Worm (Caenorhabditis elegans) whole organism, midembryonic: ENCODE data around the gene ran-5.

Experiments
- T22C8.4 ChIP-seq: fragments of 200-800 bp; sonication (Bioruptor generic); IDR thresholded peaks from 2 replicates; pipeline ENCODE4 v1.3.6; 2022; ENCODE audit warnings: missing genetic modification characterization, missing compliant biosample characterization
- cog-1 ChIP-seq: sonication (generic microtip); optimal IDR thresholded peaks from 2 replicates; lab custom pipeline; 2016; ENCODE audit warnings: missing genetic modification characterization, missing compliant biosample characterization
- flt-1 ChIP-seq: fragments of 200-800 bp; sonication (Bioruptor generic); IDR thresholded peaks from 2 replicates; pipeline ENCODE4 v1.3.6; 2022; ENCODE audit warnings: missing genetic modification characterization, missing compliant biosample characterization
- klf-2 ChIP-seq: fragments of 200-800 bp; sonication (Bioruptor generic); conservative IDR thresholded peaks from 2 replicates; pipeline ENCODE4 v1.3.6; 2022; ENCODE audit warnings: missing genetic modification reagents, missing genetic modification characterization, missing compliant biosample characterization
- med-1 ChIP-seq: sonication (generic microtip); optimal IDR thresholded peaks from 2 replicates; lab custom pipeline; 2017; ENCODE audit warnings: missing genetic modification characterization, mild to moderate bottlenecking, missing compliant biosample characterization, antibody characterized with exemption, missing genetic modification reagents; ENCODE audit not compliant: insufficient read depth
- ref-1 ChIP-seq: fragments of 200-800 bp; sonication (Bioruptor generic); conservative IDR thresholded peaks from 2 replicates; pipeline ENCODE4 v1.3.6; 2022; ENCODE audit warnings: missing genetic modification reagents, missing genetic modification characterization, missing compliant biosample characterization
- tab-1 ChIP-seq: fragments of 200-800 bp; sonication (Bioruptor generic); IDR thresholded peaks from 2 replicates; pipeline ENCODE4 v1.3.6; 2022; ENCODE audit warnings: missing genetic modification characterization, missing compliant biosample characterization
- ztf-23 ChIP-seq: fragments of 200-800 bp; sonication (Bioruptor generic); IDR thresholded peaks from 2 replicates; pipeline ENCODE4 v1.3.6; 2022; ENCODE audit warnings: missing genetic modification reagents, missing genetic modification characterization, missing compliant biosample characterization
- ztf-29 ChIP-seq: fragments of 200-800 bp; sonication (Bioruptor generic); IDR thresholded peaks from 2 replicates; pipeline ENCODE4 v1.3.6; 2022; ENCODE audit warnings: missing genetic modification reagents, missing genetic modification characterization, missing compliant biosample characterization

- TF ChIP-seq T22C8.4 (GFP tag; lab: Robert Waterston, UW) (no peak), flt-1 (GFP tag; lab: Robert Waterston, UW) (0 out of 2 replicates have a peak, but pooled peaks have one; percentile 33), tab-1 (GFP tag; lab: Robert Waterston, UW) (no peak), ztf-29 (no peak), ztf-23 (peak; percentile 64; the same call in 1 of the 2 replicates), med-1 (no peak), ref-1 (GFP tag; lab: Robert Waterston, UW) (no peak), cog-1 (tag; lab: Kevin White, UChicago) (peak; percentile 71), klf-2 (GFP tag; lab: Robert Waterston, UW) (no peak)
Measured at ce11 chrII:6047639-6048159, at the start of gene ran-5, which contains the start of gene R12C12.6.
